Worm (Caenorhabditis elegans) whole organism, young adult: Measurements from ENCODE around the gene F18A1.7.

Experiments
- B0035.1 ChIP-seq: sonication (generic microtip); optimal IDR thresholded peaks from 2 replicates; lab custom pipeline; 2016; ENCODE audit warnings: missing genetic modification characterization, mild to moderate bottlenecking, missing compliant biosample characterization, missing genotype, missing genetic modification reagents
- B0336.3 ChIP-seq: fragments of 200-800 bp; sonication (Bioruptor generic); IDR thresholded peaks from 2 replicates; pipeline ENCODE4 v1.3.6; 2022; ENCODE audit warnings: missing genetic modification characterization, missing compliant biosample characterization
- D2030.7 ChIP-seq: fragments of 200-800 bp; sonication (Bioruptor generic); IDR thresholded peaks from 2 replicates; pipeline ENCODE4 v1.3.6; 2022; ENCODE audit warnings: missing genetic modification reagents, missing genetic modification characterization, missing compliant biosample characterization
- F22D6.2 ChIP-seq: sonication (generic microtip); optimal IDR thresholded peaks from 2 replicates; lab custom pipeline; 2016; ENCODE audit warnings: mild to moderate bottlenecking, missing genetic modification characterization, missing compliant biosample characterization
- F37B4.10 ChIP-seq: fragments of 200-800 bp; sonication (Bioruptor generic); IDR thresholded peaks from 2 replicates; pipeline ENCODE4 v1.3.6; 2022; ENCODE audit warnings: missing genetic modification characterization, missing compliant biosample characterization
- F49E8.2 ChIP-seq: sonication (generic microtip); optimal IDR thresholded peaks from 3 replicates; lab custom pipeline; 2017; ENCODE audit warnings: missing genetic modification characterization, mild to moderate bottlenecking, missing compliant biosample characterization, antibody characterized with exemption, moderate library complexity; ENCODE audit not compliant: insufficient read depth
- F55B11.4 ChIP-seq: sonication (generic microtip); optimal IDR thresholded peaks from 2 replicates; lab custom pipeline; 2016; ENCODE audit warnings: missing compliant biosample characterization, missing genetic modification characterization, borderline replicate concordance; ENCODE audit not compliant: insufficient read depth
- F57A8.1 ChIP-seq: fragments of 200-800 bp; sonication (Bioruptor generic); optimal IDR thresholded peaks from 2 replicates; lab custom pipeline; 2018; ENCODE audit warnings: mild to moderate bottlenecking, missing genetic modification characterization, moderate library complexity, missing compliant biosample characterization
- F57C9.4 ChIP-seq: sonication (generic microtip); optimal IDR thresholded peaks from 2 replicates; lab custom pipeline; 2017; ENCODE audit warnings: mild to moderate bottlenecking, missing genetic modification characterization, missing compliant biosample characterization
- Y53F4B.3 ChIP-seq: fragments of 200-800 bp; sonication (Bioruptor generic); IDR thresholded peaks from 2 replicates; pipeline ENCODE4 v1.3.6; 2022; ENCODE audit warnings: missing genetic modification reagents, missing genetic modification characterization, missing compliant biosample characterization
- Y56A3A.18 ChIP-seq: fragments of 200-800 bp; sonication (Bioruptor generic); IDR thresholded peaks from 2 replicates; pipeline ENCODE4 v1.3.6; 2022; ENCODE audit warnings: missing genetic modification reagents, missing genetic modification characterization, missing compliant biosample characterization
- Y67H2A.10 ChIP-seq: fragments of 200-800 bp; sonication (Bioruptor generic); conservative IDR thresholded peaks from 2 replicates; pipeline ENCODE4 v1.3.6; 2022; ENCODE audit warnings: missing genetic modification reagents, missing genetic modification characterization, missing compliant biosample characterization
- ZK185.1 ChIP-seq: sonication (generic microtip); optimal IDR thresholded peaks from 2 replicates; lab custom pipeline; 2016; ENCODE audit warnings: mild to moderate bottlenecking, missing genetic modification characterization, missing compliant biosample characterization; ENCODE audit not compliant: poor library complexity, severe bottlenecking
- attf-3 ChIP-seq: fragments of 200-800 bp; sonication (Bioruptor generic); conservative IDR thresholded peaks from 2 replicates; pipeline ENCODE4 v1.3.6; 2022; ENCODE audit warnings: missing genetic modification reagents, missing genetic modification characterization, missing compliant biosample characterization
- attf-5 ChIP-seq: fragments of 200-800 bp; sonication (Bioruptor generic); optimal IDR thresholded peaks from 2 replicates; lab custom pipeline; 2018; ENCODE audit warnings: mild to moderate bottlenecking, missing genetic modification characterization, missing compliant biosample characterization
- bed-1 ChIP-seq: fragments of 200-800 bp; sonication (Bioruptor generic); IDR thresholded peaks from 2 replicates; pipeline ENCODE4 v1.3.6; 2022; ENCODE audit warnings: missing genetic modification reagents, missing genetic modification characterization, missing compliant biosample characterization
- ceh-100 ChIP-seq: fragments of 200-800 bp; sonication (Bioruptor generic); IDR thresholded peaks from 2 replicates; pipeline ENCODE4 v1.3.6; 2022; ENCODE audit warnings: missing genetic modification reagents, missing genetic modification characterization, missing compliant biosample characterization
- efl-1 ChIP-seq: fragments of 150-350 bp; optimal IDR thresholded peaks from 2 replicates; lab custom pipeline; 2014; ENCODE audit warnings: missing biosample characterization, missing genetic modification reagents, missing genetic modification characterization
- egl-44 ChIP-seq: fragments of 200-800 bp; sonication (Bioruptor generic); IDR thresholded peaks from 2 replicates; pipeline ENCODE4 v1.3.6; 2022; ENCODE audit warnings: missing genetic modification reagents, missing genetic modification characterization, missing compliant biosample characterization
- ekl-4 ChIP-seq: fragments of 200-800 bp; sonication (Bioruptor generic); IDR thresholded peaks from 2 replicates; pipeline ENCODE4 v1.3.6; 2022; ENCODE audit warnings: missing genetic modification reagents, missing genetic modification characterization, missing compliant biosample characterization
- him-1 ChIP-seq: sonication (generic microtip); optimal IDR thresholded peaks from 2 replicates; lab custom pipeline; 2016; ENCODE audit warnings: missing genotype, missing genetic modification reagents, missing genetic modification characterization, missing compliant biosample characterization
- hrde-1 ChIP-seq: sonication (generic microtip); optimal IDR thresholded peaks from 2 replicates; lab custom pipeline; 2016; ENCODE audit warnings: missing genetic modification characterization, mild to moderate bottlenecking, missing compliant biosample characterization, moderate library complexity, missing genotype, missing genetic modification reagents, borderline replicate concordance
- hsf-1 ChIP-seq: fragments of 200-800 bp; sonication (Bioruptor generic); IDR thresholded peaks from 2 replicates; pipeline ENCODE4 v1.3.6; 2022; ENCODE audit warnings: missing genetic modification reagents, missing genetic modification characterization, missing compliant biosample characterization
- let-526 ChIP-seq: fragments of 200-800 bp; sonication (Bioruptor generic); IDR thresholded peaks from 2 replicates; pipeline ENCODE4 v1.3.6; 2022; ENCODE audit warnings: missing genetic modification reagents, missing genetic modification characterization, missing compliant biosample characterization
- let-607 ChIP-seq, 2 experiments: fragments of 200-800 bp in 1 of 2; sonication (Bioruptor generic) in 1 of 2; sonication (generic microtip) in 1 of 2; optimal IDR thresholded peaks; 2 replicates each; lab custom pipeline; 2016 to 2018; ENCODE audit warnings: mild to moderate bottlenecking in 2 of 2, missing compliant biosample characterization in 2 of 2, missing genetic modification characterization in 2 of 2, moderate library complexity in 2 of 2, missing genotype in 1 of 2
- lin-26 ChIP-seq: fragments of 200-800 bp; sonication (Bioruptor generic); IDR thresholded peaks from 2 replicates; pipeline ENCODE4 v1.3.6; 2022; ENCODE audit warnings: missing genetic modification reagents, missing genetic modification characterization, missing compliant biosample characterization
- lin-40 ChIP-seq: sonication (generic microtip); optimal IDR thresholded peaks from 2 replicates; lab custom pipeline; 2016; ENCODE audit warnings: missing genetic modification characterization, mild to moderate bottlenecking, missing compliant biosample characterization, missing genotype, missing genetic modification reagents
- madf-3 ChIP-seq: fragments of 200-800 bp; sonication (Bioruptor generic); IDR thresholded peaks from 2 replicates; pipeline ENCODE4 v1.3.6; 2022; ENCODE audit warnings: missing genetic modification reagents, missing genetic modification characterization, missing compliant biosample characterization
- mcd-1 ChIP-seq: fragments of 200-800 bp; sonication (Bioruptor generic); IDR thresholded peaks from 2 replicates; pipeline ENCODE4 v1.3.6; 2022; ENCODE audit warnings: missing genetic modification reagents, missing genetic modification characterization, missing compliant biosample characterization
- mes-4 ChIP-seq: sonication (generic microtip); optimal IDR thresholded peaks from 2 replicates; lab custom pipeline; 2016; ENCODE audit warnings: missing genotype, missing genetic modification characterization, missing compliant biosample characterization
- mxl-1 ChIP-seq: sonication (generic microtip); optimal IDR thresholded peaks from 2 replicates; lab custom pipeline; 2016; ENCODE audit warnings: missing genetic modification characterization, missing compliant biosample characterization
- nfya-1 ChIP-seq: sonication (generic microtip); optimal IDR thresholded peaks from 2 replicates; lab custom pipeline; 2017; ENCODE audit warnings: antibody characterized with exemption, missing compliant biosample characterization, missing genetic modification characterization, borderline replicate concordance; ENCODE audit not compliant: insufficient read depth
- nfya-2 ChIP-seq: fragments of 200-800 bp; sonication (Bioruptor generic); IDR thresholded peaks from 2 replicates; pipeline ENCODE4 v1.3.6; 2022; ENCODE audit warnings: missing genetic modification reagents, missing genetic modification characterization, missing compliant biosample characterization
- nhr-120 ChIP-seq: fragments of 200-800 bp; sonication (Bioruptor generic); IDR thresholded peaks from 2 replicates; pipeline ENCODE4 v1.3.6; 2022; ENCODE audit warnings: missing genetic modification characterization, missing compliant biosample characterization
- nhr-179 ChIP-seq: sonication (generic microtip); optimal IDR thresholded peaks from 2 replicates; lab custom pipeline; 2016; ENCODE audit warnings: mild to moderate bottlenecking, missing genetic modification characterization, missing compliant biosample characterization
- nhr-80 ChIP-seq: sonication (generic microtip); optimal IDR thresholded peaks from 2 replicates; lab custom pipeline; 2016; ENCODE audit warnings: missing genetic modification characterization, missing compliant biosample characterization
- pbrm-1 ChIP-seq: fragments of 200-800 bp; sonication (Bioruptor generic); IDR thresholded peaks from 2 replicates; pipeline ENCODE4 v1.3.6; 2022; ENCODE audit warnings: missing genetic modification reagents, missing genetic modification characterization, missing compliant biosample characterization
- rcor-1 ChIP-seq: fragments of 200-800 bp; sonication (Bioruptor generic); IDR thresholded peaks from 2 replicates; pipeline ENCODE4 v1.3.6; 2022; ENCODE audit warnings: missing genetic modification reagents, missing genetic modification characterization, missing compliant biosample characterization
- sdz-38 ChIP-seq: sonication (generic microtip); optimal IDR thresholded peaks from 2 replicates; lab custom pipeline; 2016; ENCODE audit warnings: missing genotype, missing genetic modification characterization, missing compliant biosample characterization
- snpc-1.3 ChIP-seq: sonication (generic microtip); optimal IDR thresholded peaks from 2 replicates; lab custom pipeline; 2017; ENCODE audit warnings: missing genetic modification characterization, mild to moderate bottlenecking, missing compliant biosample characterization, antibody characterized with exemption, moderate library complexity, missing genotype, missing genetic modification reagents; ENCODE audit not compliant: insufficient read depth
- sptf-2 ChIP-seq: fragments of 200-800 bp; sonication (Bioruptor generic); optimal IDR thresholded peaks from 2 replicates; lab custom pipeline; 2018; ENCODE audit warnings: mild to moderate bottlenecking, missing genetic modification characterization, missing compliant biosample characterization
- tbp1 ChIP-seq: fragments of 200-800 bp; sonication (Bioruptor generic); optimal IDR thresholded peaks from 2 replicates; lab custom pipeline; 2018; ENCODE audit warnings: mild to moderate bottlenecking, missing genetic modification characterization, missing compliant biosample characterization
- tlf-1 ChIP-seq: fragments of 200-800 bp; sonication (Bioruptor generic); optimal IDR thresholded peaks from 2 replicates; lab custom pipeline; 2018; ENCODE audit warnings: mild to moderate bottlenecking, missing genetic modification characterization, missing compliant biosample characterization
- xnd-1 ChIP-seq: sonication (generic microtip); optimal IDR thresholded peaks from 2 replicates; lab custom pipeline; 2016; ENCODE audit warnings: missing genotype, missing genetic modification reagents, missing genetic modification characterization, missing compliant biosample characterization
- ztf-26 ChIP-seq: sonication (generic microtip); optimal IDR thresholded peaks from 2 replicates; lab custom pipeline; 2017; ENCODE audit warnings: missing genetic modification characterization, missing compliant biosample characterization
- ztf-3 ChIP-seq: fragments of 200-800 bp; sonication (Bioruptor generic); optimal IDR thresholded peaks from 2 replicates; lab custom pipeline; 2018; ENCODE audit warnings: mild to moderate bottlenecking, missing genetic modification characterization, missing compliant biosample characterization

Gene F18A1.7

ce11 chrII:7663704-7664660, at the start of gene F18A1.7, which contains the start of gene rpa-1 (continued):
- peak; percentile 43; the same call in 1 of the 2 replicates for TF ChIP-seq pbrm-1 (GFP tag; lab: Robert Waterston, UW)
- TF ChIP-seq ZK185.1 (tag; lab: Kevin White, UChicago): no peak
- no peak for TF ChIP-seq Y53F4B.3
- TF ChIP-seq madf-3 (GFP tag; lab: Robert Waterston, UW): peak; percentile 80
- no peak for TF ChIP-seq let-607 (tag; optimal IDR thresholded peaks at IDR 0.05; lab: Kevin White, UChicago)
- TF ChIP-seq ceh-100 (GFP tag; lab: Robert Waterston, UW): 0 out of 2 replicates have a peak, but pooled peaks have one; percentile 11
- TF ChIP-seq sptf-2 (GFP tag; lab: Kevin White, UChicago): no peak
- no peak for TF ChIP-seq attf-3
- no peak for TF ChIP-seq nhr-120 (GFP tag; lab: Robert Waterston, UW)
- no peak for TF ChIP-seq F57A8.1
- TF ChIP-seq tbp1 (GFP tag; lab: Kevin White, UChicago): peak; percentile 33
- TF ChIP-seq bed-1: no peak
- TF ChIP-seq mxl-1 (tag; lab: Kevin White, UChicago): no peak
- no peak for TF ChIP-seq egl-44 (GFP tag; lab: Robert Waterston, UW)
- peak; percentile 76 for TF ChIP-seq ekl-4 (GFP tag; lab: Robert Waterston, UW)
- TF ChIP-seq B0035.1: no peak
- TF ChIP-seq xnd-1 (tag; lab: Kevin White, UChicago): peak; percentile 95
- TF ChIP-seq F57C9.4 (tag; lab: Kevin White, UChicago): no peak
- TF ChIP-seq lin-26 (GFP tag; lab: Robert Waterston, UW): no peak
- TF ChIP-seq attf-5 (GFP tag; lab: Kevin White, UChicago): no peak
- no peak for TF ChIP-seq F22D6.2
- peak; percentile 79 for TF ChIP-seq tlf-1 (GFP tag; lab: Kevin White, UChicago)
- TF ChIP-seq F49E8.2: peak; percentile 79
- TF ChIP-seq lin-40 (tag; lab: Kevin White, UChicago): no peak
- peak; percentile 94 for TF ChIP-seq D2030.7 (GFP tag; lab: Robert Waterston, UW)
- peak; percentile 92 for TF ChIP-seq rcor-1 (GFP tag; lab: Robert Waterston, UW)
- no peak for TF ChIP-seq hrde-1 (tag; lab: Kevin White, UChicago)
- TF ChIP-seq ztf-26 (tag; lab: Kevin White, UChicago): no peak
- TF ChIP-seq mes-4 (tag; lab: Kevin White, UChicago): no peak
- no peak for TF ChIP-seq ztf-3
- TF ChIP-seq nfya-2 (GFP tag; lab: Robert Waterston, UW): no peak
- peak; percentile 48 for TF ChIP-seq mcd-1
- TF ChIP-seq him-1: no peak
- no peak for TF ChIP-seq F37B4.10 (GFP tag; lab: Robert Waterston, UW)
- TF ChIP-seq sdz-38 (tag; lab: Kevin White, UChicago): no peak
- peak; percentile 82 for TF ChIP-seq hsf-1 (GFP tag; lab: Robert Waterston, UW)
- TF ChIP-seq Y67H2A.10 (GFP tag; lab: Robert Waterston, UW): no peak
- TF ChIP-seq snpc-1.3 (tag; lab: Kevin White, UChicago): peak; percentile 63
- TF ChIP-seq Y56A3A.18 (GFP tag; lab: Robert Waterston, UW): no peak
- peak; percentile 97 for TF ChIP-seq efl-1 (GFP tag; lab: Kevin White, UChicago)
- no peak for TF ChIP-seq let-526 (GFP tag; lab: Robert Waterston, UW)
- TF ChIP-seq F55B11.4 (tag; lab: Kevin White, UChicago): no peak
- no peak for TF ChIP-seq nhr-179
- no peak for TF ChIP-seq nhr-80 (tag; lab: Kevin White, UChicago)
- TF ChIP-seq B0336.3 (GFP tag; lab: Robert Waterston, UW): peak; percentile 71
- TF ChIP-seq nfya-1 (tag; lab: Kevin White, UChicago): no peak
